Fruit fly (Drosophila melanogaster) whole organism, embryonic: ENCODE measurements around the gene Orct2.

Experiments
- Atf6 ChIP-seq: fragments of 200-800 bp; sonication (Bioruptor generic); IDR thresholded peaks from 2 replicates; pipeline ENCODE4 v1.3.6; 2022; ENCODE audit warnings: missing biosample characterization, missing genetic modification characterization
- BEAF-32 ChIP-seq: fragments of 200-800 bp; sonication (Bioruptor generic); optimal IDR thresholded peaks from 3 replicates; lab custom pipeline; 2017; ENCODE audit warnings: missing biosample characterization, missing genetic modification characterization, mild to moderate bottlenecking, moderate library complexity, missing genetic modification reagents
- Bdp1 ChIP-seq: fragments of 200-800 bp; sonication (Bioruptor generic); optimal IDR thresholded peaks from 3 replicates; lab custom pipeline; 2016; ENCODE audit warnings: missing biosample characterization, missing genetic modification characterization
- Bgb ChIP-seq: fragments of 200-800 bp; sonication (Bioruptor generic); IDR thresholded peaks from 2 replicates; pipeline ENCODE4 v1.3.6; 2022; ENCODE audit warnings: missing biosample characterization, missing genetic modification characterization; ENCODE audit not compliant: partially characterized antibody
- BtbVII ChIP-seq: fragments of 200-800 bp; sonication (Bioruptor generic); optimal IDR thresholded peaks from 3 replicates; lab custom pipeline; 2017; ENCODE audit warnings: missing biosample characterization, mild to moderate bottlenecking, missing genetic modification characterization
- CG10267 ChIP-seq: fragments of 200-800 bp; sonication (Bioruptor generic); optimal IDR thresholded peaks from 2 replicates; lab custom pipeline; 2018; ENCODE audit warnings: missing biosample characterization, mild to moderate bottlenecking, missing genetic modification characterization, moderate library complexity
- CG10366 ChIP-seq: fragments of 200-800 bp; sonication (Bioruptor generic); IDR thresholded peaks from 2 replicates; pipeline ENCODE4 v1.3.6; 2022; ENCODE audit warnings: missing biosample characterization, missing genetic modification characterization
- CG10431 ChIP-seq: fragments of 200-800 bp; sonication (Bioruptor generic); optimal IDR thresholded peaks from 3 replicates; lab custom pipeline; 2018; ENCODE audit warnings: missing biosample characterization, mild to moderate bottlenecking, missing genetic modification characterization
- CG10654 ChIP-seq: fragments of 200-800 bp; sonication (Bioruptor generic); optimal IDR thresholded peaks from 2 replicates; lab custom pipeline; 2016; ENCODE audit warnings: missing biosample characterization, missing genetic modification characterization
- CG11560 ChIP-seq: fragments of 200-800 bp; sonication (Bioruptor generic); IDR thresholded peaks from 3 replicates; pipeline ENCODE4 v1.3.6; 2022; ENCODE audit warnings: missing biosample characterization, missing genetic modification characterization
- CG12104 ChIP-seq: fragments of 200-800 bp; sonication (Bioruptor generic); optimal IDR thresholded peaks from 3 replicates; lab custom pipeline; 2016; ENCODE audit warnings: missing biosample characterization, missing genetic modification characterization
- CG14014 ChIP-seq: fragments of 200-800 bp; sonication (Bioruptor generic); IDR thresholded peaks from 2 replicates; pipeline ENCODE4 v1.3.6; 2022; ENCODE audit warnings: missing biosample characterization, missing genetic modification characterization
- CG17802 ChIP-seq: fragments of 200-800 bp; sonication (Bioruptor generic); optimal IDR thresholded peaks from 2 replicates; lab custom pipeline; 2018; ENCODE audit warnings: missing biosample characterization, mild to moderate bottlenecking, missing genetic modification characterization, moderate library complexity
- CG2199 ChIP-seq: fragments of 200-800 bp; sonication (Bioruptor generic); IDR thresholded peaks from 3 replicates; pipeline ENCODE4 v1.3.6; 2022; ENCODE audit warnings: missing biosample characterization, missing genetic modification characterization
- CG30431 ChIP-seq: fragments of 200-800 bp; sonication (Bioruptor generic); optimal IDR thresholded peaks from 2 replicates; lab custom pipeline; 2017; ENCODE audit warnings: missing biosample characterization, missing genetic modification characterization
- CG4328 ChIP-seq: fragments of 200-800 bp; sonication (Bioruptor generic); optimal IDR thresholded peaks from 3 replicates; lab custom pipeline; 2017; ENCODE audit warnings: missing biosample characterization, missing genetic modification reagents, missing genetic modification characterization
- CG4404 ChIP-seq: fragments of 200-800 bp; sonication (Bioruptor generic); IDR thresholded peaks from 2 replicates; pipeline ENCODE4 v1.3.6; 2022; ENCODE audit warnings: missing biosample characterization, missing genetic modification characterization
- CG4707 ChIP-seq: fragments of 200-800 bp; sonication (Bioruptor generic); optimal IDR thresholded peaks from 2 replicates; lab custom pipeline; 2018; ENCODE audit warnings: missing biosample characterization, mild to moderate bottlenecking, missing genetic modification characterization, moderate library complexity
- CG6272 ChIP-seq: fragments of 200-800 bp; sonication (Bioruptor generic); IDR thresholded peaks from 2 replicates; pipeline ENCODE4 v1.3.6; 2022; ENCODE audit warnings: missing biosample characterization, missing genetic modification characterization
- CG7928 ChIP-seq: fragments of 200-800 bp; sonication (Bioruptor generic); optimal IDR thresholded peaks from 2 replicates; lab custom pipeline; 2017; ENCODE audit warnings: missing biosample characterization, mild to moderate bottlenecking, missing genetic modification characterization
- CG7987 ChIP-seq: fragments of 200-800 bp; sonication (Bioruptor generic); optimal IDR thresholded peaks from 2 replicates; lab custom pipeline; 2018; ENCODE audit warnings: missing biosample characterization, mild to moderate bottlenecking, missing genetic modification characterization, moderate library complexity
- CG8388 ChIP-seq: fragments of 200-800 bp; sonication (Bioruptor generic); optimal IDR thresholded peaks from 2 replicates; lab custom pipeline; 2019; ENCODE audit warnings: missing biosample characterization, mild to moderate bottlenecking, missing genetic modification characterization, moderate library complexity
- CG8478 ChIP-seq: fragments of >200 bp; optimal IDR thresholded peaks from 2 replicates; lab custom pipeline; 2018
- Chrac-16 ChIP-seq: fragments of 200-800 bp; sonication (Bioruptor generic); optimal IDR thresholded peaks from 3 replicates; lab custom pipeline; 2016; ENCODE audit warnings: missing biosample characterization, missing genetic modification characterization
- Drgx ChIP-seq: fragments of 200-800 bp; sonication (Bioruptor generic); IDR thresholded peaks from 2 replicates; pipeline ENCODE4 v1.3.6; 2022; ENCODE audit warnings: missing biosample characterization, missing genetic modification characterization
- Fer2 ChIP-seq: fragments of 200-800 bp; sonication (Bioruptor generic); optimal IDR thresholded peaks from 2 replicates; lab custom pipeline; 2018; ENCODE audit warnings: missing biosample characterization, mild to moderate bottlenecking, missing genetic modification characterization, moderate library complexity
- Fer3 ChIP-seq: fragments of 200-800 bp; sonication (Bioruptor generic); optimal IDR thresholded peaks from 2 replicates; lab custom pipeline; 2018; ENCODE audit warnings: missing biosample characterization, mild to moderate bottlenecking, missing genetic modification characterization, moderate library complexity
- H15 ChIP-seq: fragments of 200-800 bp; sonication (Bioruptor generic); IDR thresholded peaks from 3 replicates; pipeline ENCODE4 v1.3.6; 2022; ENCODE audit warnings: missing biosample characterization, missing genetic modification characterization
- HLH3B ChIP-seq: fragments of 200-800 bp; sonication (Bioruptor generic); IDR thresholded peaks from 2 replicates; pipeline ENCODE4 v1.3.6; 2022; ENCODE audit warnings: missing biosample characterization, missing genetic modification characterization
- HLHmδ ChIP-seq: fragments of 200-800 bp; sonication (Bioruptor generic); optimal IDR thresholded peaks from 2 replicates; lab custom pipeline; 2018; ENCODE audit warnings: missing biosample characterization, mild to moderate bottlenecking, missing genetic modification characterization, moderate library complexity
- HmgD ChIP-seq: fragments of 200-800 bp; sonication (Bioruptor generic); optimal IDR thresholded peaks from 3 replicates; lab custom pipeline; 2016; ENCODE audit warnings: missing biosample characterization, missing genetic modification characterization
- HmgZ ChIP-seq: fragments of 200-800 bp; sonication (Bioruptor generic); optimal IDR thresholded peaks from 2 replicates; lab custom pipeline; 2018; ENCODE audit warnings: missing biosample characterization, mild to moderate bottlenecking, missing genetic modification characterization
- Poxn ChIP-seq: fragments of 200-800 bp; sonication (Bioruptor generic); IDR thresholded peaks from 2 replicates; pipeline ENCODE4 v1.3.6; 2022; ENCODE audit warnings: missing biosample characterization, missing genetic modification characterization
- abd-A ChIP-seq: fragments of 200-800 bp; sonication (Bioruptor generic); optimal IDR thresholded peaks from 3 replicates; lab custom pipeline; 2019; ENCODE audit warnings: missing biosample characterization, mild to moderate bottlenecking, missing genetic modification characterization, moderate library complexity
- bbx ChIP-seq: fragments of 200-800 bp; sonication (Bioruptor generic); IDR thresholded peaks from 2 replicates; pipeline ENCODE4 v1.3.6; 2022; ENCODE audit warnings: missing biosample characterization, missing genetic modification characterization; ENCODE audit not compliant: partially characterized antibody
- bowl ChIP-seq: fragments of 200-800 bp; sonication (Bioruptor generic); IDR thresholded peaks from 2 replicates; pipeline ENCODE4 v1.3.6; 2022; ENCODE audit warnings: missing biosample characterization, missing genetic modification characterization
- chm ChIP-seq: fragments of 200-800 bp; sonication (Bioruptor generic); IDR thresholded peaks from 2 replicates; pipeline ENCODE4 v1.3.6; 2022; ENCODE audit warnings: missing biosample characterization, missing genetic modification characterization
- exex ChIP-seq: fragments of 200-800 bp; sonication (Bioruptor generic); optimal IDR thresholded peaks from 4 replicates; lab custom pipeline; 2018; ENCODE audit warnings: missing biosample characterization, mild to moderate bottlenecking, missing genetic modification characterization, moderate library complexity
- grn ChIP-seq: fragments of 200-800 bp; sonication (Bioruptor generic); optimal IDR thresholded peaks from 3 replicates; lab custom pipeline; 2017; ENCODE audit warnings: missing biosample characterization, missing genetic modification characterization
- h ChIP-seq: fragments of >200 bp; optimal IDR thresholded peaks from 2 replicates; lab custom pipeline; 2017
- nmo ChIP-seq: fragments of 200-800 bp; sonication (Bioruptor generic); optimal IDR thresholded peaks from 2 replicates; lab custom pipeline; 2018; ENCODE audit warnings: missing biosample characterization, mild to moderate bottlenecking, missing genetic modification characterization, moderate library complexity
- onecut ChIP-seq: fragments of 200-800 bp; sonication (Bioruptor generic); IDR thresholded peaks from 2 replicates; pipeline ENCODE4 v1.3.6; 2022; ENCODE audit warnings: missing biosample characterization, missing genetic modification characterization
- pita ChIP-seq: fragments of 200-800 bp; sonication (Bioruptor generic); optimal IDR thresholded peaks from 2 replicates; lab custom pipeline; 2017; ENCODE audit warnings: missing biosample characterization, mild to moderate bottlenecking, missing genetic modification characterization
- sens-2 ChIP-seq: fragments of 200-800 bp; sonication (Bioruptor generic); IDR thresholded peaks from 2 replicates; pipeline ENCODE4 v1.3.6; 2022; ENCODE audit warnings: missing biosample characterization, missing genetic modification characterization
- sim ChIP-seq: fragments of 200-800 bp; sonication (Bioruptor generic); IDR thresholded peaks from 2 replicates; pipeline ENCODE4 v1.3.6; 2022; ENCODE audit warnings: missing biosample characterization, missing genetic modification characterization
- tgo ChIP-seq: fragments of 200-800 bp; sonication (Bioruptor generic); IDR thresholded peaks from 3 replicates; pipeline ENCODE4 v1.3.6; 2022; ENCODE audit warnings: missing biosample characterization, missing genetic modification characterization
- tio ChIP-seq: fragments of 200-800 bp; sonication (Bioruptor generic); optimal IDR thresholded peaks from 2 replicates; lab custom pipeline; 2017; ENCODE audit warnings: missing biosample characterization, missing genetic modification characterization, inconsistent platforms
- toy ChIP-seq: fragments of 200-800 bp; sonication (Bioruptor generic); IDR thresholded peaks from 2 replicates; pipeline ENCODE4 v1.3.6; 2022; ENCODE audit warnings: missing biosample characterization, missing genetic modification characterization
- twi ChIP-seq: fragments of 200-800 bp; optimal IDR thresholded peaks from 2 replicates; lab custom pipeline; 2019; ENCODE audit warnings: missing biosample characterization, mild to moderate bottlenecking, missing genetic modification characterization, moderate library complexity
- usp ChIP-seq: fragments of >200 bp; optimal IDR thresholded peaks from 2 replicates; lab custom pipeline; 2017; ENCODE audit warnings: missing biosample characterization, missing genetic modification characterization

Orct2 gene

dm6 chr3R:24230423-24231205 lies 42.2 kb upstream of the Orct2 start, which contains the start of gene mask (continued):
- TF ChIP-seq Fer2 (peak; percentile 82), HmgZ (tag; lab: Kevin White, UChicago) (peak; percentile 56), onecut (GFP tag; lab: Robert Waterston, UW) (peak; percentile 74), Atf6 (no peak; the same call in 1 of the 2 replicates), CG10431 (GFP tag; lab: Kevin White, UChicago) (peak; percentile 77), CG12104 (peak; percentile 81), CG11560 (no peak; the same call in 2 of the 3 replicates), usp (GFP tag; lab: Kevin White, UChicago) (no peak), bowl (GFP tag; lab: Robert Waterston, UW) (peak; percentile 58), CG2199 (no peak), toy (0 out of 2 replicates have a peak, but pooled peaks have one; percentile 28), Chrac-16 (GFP tag; lab: Kevin White, UChicago) (peak; percentile 27), CG4404 (GFP tag; lab: Robert Waterston, UW) (no peak), CG14014 (GFP tag; lab: Robert Waterston, UW) (peak; percentile 75), CG8478 (peak; percentile 37), pita (no peak), sim (peak; percentile 66), Poxn (no peak), grn (GFP tag; lab: Kevin White, UChicago) (peak; percentile 69), nmo (peak; percentile 49), sens-2 (GFP tag; lab: Robert Waterston, UW) (peak; percentile 86), CG4328 (GFP tag; lab: Kevin White, UChicago) (peak; percentile 83), Drgx (no peak), bbx (peak; percentile 18), CG10654 (GFP tag; lab: Kevin White, UChicago) (peak; percentile 75), CG30431 (GFP tag; lab: Kevin White, UChicago) (peak; percentile 33), HLH3B (peak; percentile 61), CG6272 (GFP tag; lab: Robert Waterston, UW) (peak; percentile 66), CG7987 (GFP tag; lab: Kevin White, UChicago) (peak; percentile 93), HmgD (GFP tag; lab: Kevin White, UChicago) (peak; percentile 74), Bdp1 (peak; percentile 77), H15 (GFP tag; lab: Robert Waterston, UW) (peak; percentile 82), CG10267 (tag; lab: Kevin White, UChicago) (peak; percentile 69), CG7928 (GFP tag; lab: Kevin White, UChicago) (peak; percentile 12), HLHmδ (GFP tag; lab: Kevin White, UChicago) (peak; percentile 91), Fer3 (tag; lab: Kevin White, UChicago) (peak; percentile 78), abd-A (tag; lab: Kevin White, UChicago) (no peak), CG10366 (GFP tag; lab: Robert Waterston, UW) (peak; percentile 76), tgo (GFP tag; lab: Robert Waterston, UW) (peak; percentile 67), BEAF-32 (peak; percentile 83), h (lab: Kevin White, UChicago) (no peak), exex (peak; percentile 35), chm (peak; percentile 92), CG4707 (GFP tag; lab: Kevin White, UChicago) (peak; percentile 54), Bgb (GFP tag; lab: Robert Waterston, UW) (0 out of 2 replicates have a peak, but pooled peaks have one; percentile 4), BtbVII (GFP tag; lab: Kevin White, UChicago) (peak; percentile 76), twi (tag; lab: Kevin White, UChicago) (peak; percentile 51), CG17802 (peak; percentile 53), tio (GFP tag; lab: Kevin White, UChicago) (no peak), CG8388 (GFP tag; lab: Kevin White, UChicago) (peak; percentile 49)
